Worm (Caenorhabditis elegans): Measurements from ENCODE around the gene fbxb-3.

The fbxb-3 gene

ce11 chrIV:11857159-11857565, 18.4 kb downstream of the fbxb-3 start (continued):
- TF ChIP-seq pha-4 (tag; optimal IDR thresholded peaks at IDR 0.05), result no peak
- no peak for TF ChIP-seq B0261.1 (tag; optimal IDR thresholded peaks at IDR 0.05)
- TF ChIP-seq Y53G8AR.9 (GFP tag; conservative IDR thresholded peaks at IDR 0.05), result 0 out of 2 replicates have a peak, but pooled peaks have one; percentile 43
- TF ChIP-seq Y79H2A.3 (GFP tag; conservative IDR thresholded peaks at IDR 0.05), result no peak
- peak; percentile 57 for TF ChIP-seq nhr-80 (tag; optimal IDR thresholded peaks at IDR 0.05)
- 0 out of 2 replicates have a peak, but pooled peaks have one; percentile 5 for TF ChIP-seq pbrm-1 (GFP tag; IDR thresholded peaks at IDR 0.05)
- peak; percentile 56; the same call in 1 of the 2 replicates for TF ChIP-seq hmg-1.2 (GFP tag; IDR thresholded peaks at IDR 0.05)
- TF ChIP-seq him-1 (tag; optimal IDR thresholded peaks at IDR 0.05), result no peak
- no peak for TF ChIP-seq hlh-12 (tag; optimal IDR thresholded peaks at IDR 0.05)
- peak; percentile 39 for TF ChIP-seq tbp1 (GFP tag; optimal IDR thresholded peaks at IDR 0.05)
- TF ChIP-seq mes-4 (tag; optimal IDR thresholded peaks at IDR 0.05), result no peak
- TF ChIP-seq rpc-1 (optimal IDR thresholded peaks at IDR 0.05), result no peak
- TF ChIP-seq rpc-1 (tag; optimal IDR thresholded peaks at IDR 0.05), result no peak
- no peak for TF ChIP-seq ztf-25 (GFP tag; IDR thresholded peaks at IDR 0.05)
- peak; percentile 85 for TF ChIP-seq dox-1 (GFP tag; IDR thresholded peaks at IDR 0.05)
- peak; percentile 71; the same call in 1 of the 2 replicates for TF ChIP-seq nfyb-1 (GFP tag; IDR thresholded peaks at IDR 0.05)
- no peak for TF ChIP-seq C06A6.2 (GFP tag; conservative IDR thresholded peaks at IDR 0.05)
- TF ChIP-seq aptf-3 (GFP tag; IDR thresholded peaks at IDR 0.05), result no peak
- no peak for TF ChIP-seq hsf-1 (GFP tag; IDR thresholded peaks at IDR 0.05)
- TF ChIP-seq K12H6.12 (tag; optimal IDR thresholded peaks at IDR 0.05), result peak; percentile 86
- no peak for TF ChIP-seq F22D6.2 (tag; optimal IDR thresholded peaks at IDR 0.05)
- TF ChIP-seq snpc-3.4 (tag; optimal IDR thresholded peaks at IDR 0.05), result peak; percentile 17
- TF ChIP-seq cebp-1 (GFP tag; IDR thresholded peaks at IDR 0.05), result peak; percentile 89
- TF ChIP-seq cebp-1 (tag; optimal IDR thresholded peaks at IDR 0.05), result peak; percentile 96
- TF ChIP-seq Y53F4B.3 (GFP tag; IDR thresholded peaks at IDR 0.05), result no peak
- no peak for TF ChIP-seq ceh-58 (GFP tag; IDR thresholded peaks at IDR 0.05)
- no peak for TF ChIP-seq die-1 (tag; optimal IDR thresholded peaks at IDR 0.05)
- TF ChIP-seq lin-40 (tag; optimal IDR thresholded peaks at IDR 0.05), result peak; percentile 51
- TF ChIP-seq sea-2 (GFP tag; IDR thresholded peaks at IDR 0.05), result no peak
- TF ChIP-seq repo-1 (tag; optimal IDR thresholded peaks at IDR 0.05), result peak; percentile 25
- no peak for TF ChIP-seq nhr-90 (tag; optimal IDR thresholded peaks at IDR 0.05)
- TF ChIP-seq B0336.3 (GFP tag; IDR thresholded peaks at IDR 0.05), result peak; percentile 66
- no peak for TF ChIP-seq efl-1 (GFP tag; optimal IDR thresholded peaks at IDR 0.05)
- TF ChIP-seq F57C9.4 (tag; optimal IDR thresholded peaks at IDR 0.05), result no peak
- TF ChIP-seq zim-3 (tag; optimal IDR thresholded peaks at IDR 0.05), result peak; percentile 56
- no peak for TF ChIP-seq ztf-22 (GFP tag; optimal IDR thresholded peaks at IDR 0.05)
- no peak for TF ChIP-seq hlh-26 (GFP tag; conservative IDR thresholded peaks at IDR 0.05)
- TF ChIP-seq attf-3 (GFP tag; conservative IDR thresholded peaks at IDR 0.05), result no peak
- TF ChIP-seq ceh-40 (GFP tag; IDR thresholded peaks at IDR 0.05), result no peak
- TF ChIP-seq athp-1 (tag; optimal IDR thresholded peaks at IDR 0.05), result peak; percentile 20
- TF ChIP-seq hmg-20 (GFP tag; IDR thresholded peaks at IDR 0.05), result 0 out of 2 replicates have a peak, but pooled peaks have one; percentile 20
- TF ChIP-seq ets-4 (GFP tag; optimal IDR thresholded peaks at IDR 0.05), result no peak
- TF ChIP-seq ceh-27 (GFP tag; optimal IDR thresholded peaks at IDR 0.05), result peak; percentile 82
- TF ChIP-seq xnd-1 (tag; optimal IDR thresholded peaks at IDR 0.05), result no peak
- no peak for TF ChIP-seq bed-2 (GFP tag; IDR thresholded peaks at IDR 0.05)
- TF ChIP-seq rcor-1 (GFP tag; IDR thresholded peaks at IDR 0.05), result peak; percentile 56; the same call in 1 of the 2 replicates
- no peak for TF ChIP-seq dpl-1 (GFP tag; optimal IDR thresholded peaks at IDR 0.05)
- TF ChIP-seq ama-1 (optimal IDR thresholded peaks at IDR 0.05), result no peak
- TF ChIP-seq ama-1 (GFP tag; optimal IDR thresholded peaks at IDR 0.05), result no peak
- no peak for TF ChIP-seq let-526 (GFP tag; IDR thresholded peaks at IDR 0.05)
- TF ChIP-seq hrde-1 (tag; optimal IDR thresholded peaks at IDR 0.05; ENCODE audit: borderline replicate concordance), result no peak
